Worm (Caenorhabditis elegans): Measurements from ENCODE around the gene try-10.
A peak's percentile ranks its signal among the peaks of the same experiment; 100 is the strongest.

The try-10 gene

ce11 chrV:13009843-13010242, 3.2 kb downstream of the try-10 start:
- TF ChIP-seq elt-2 (tag; optimal IDR thresholded peaks at IDR 0.05) (peak; percentile 25), nfya-1 (tag; optimal IDR thresholded peaks at IDR 0.05; ENCODE audit: insufficient read depth) (peak; percentile 58), pha-4 (tag; optimal IDR thresholded peaks at IDR 0.05) (peak; percentile 2), lin-39 (tag; optimal IDR thresholded peaks at IDR 0.05) (no peak), aly-2 (tag; optimal IDR thresholded peaks at IDR 0.05) (no peak), ceh-28 (tag; optimal IDR thresholded peaks at IDR 0.05) (peak; percentile 14), nhr-25 (tag; optimal IDR thresholded peaks at IDR 0.05) (peak; percentile 1), egl-5 (tag; optimal IDR thresholded peaks at IDR 0.05) (peak; percentile 23)

ce11 chrV:13009271-13009670, 3.8 kb downstream of the try-10 start:
- TF ChIP-seq nhr-76 (tag; optimal IDR thresholded peaks at IDR 0.05), result no peak
- TF ChIP-seq unc-62 (GFP tag; optimal IDR thresholded peaks at IDR 0.05), result no peak
- TF ChIP-seq nhr-67 (tag; optimal IDR thresholded peaks at IDR 0.05), result no peak
- TF ChIP-seq nhr-77 (tag; optimal IDR thresholded peaks at IDR 0.05), result no peak
- no peak for TF ChIP-seq nfya-1 (tag; optimal IDR thresholded peaks at IDR 0.05; ENCODE audit: insufficient read depth)
- TF ChIP-seq hmg-11 (tag; optimal IDR thresholded peaks at IDR 0.05), result no peak
- no peak for TF ChIP-seq mml-1 (tag; optimal IDR thresholded peaks at IDR 0.05)
- no peak for TF ChIP-seq nhr-25 (tag; optimal IDR thresholded peaks at IDR 0.05)

- TF ChIP-seq aly-2 (tag; optimal IDR thresholded peaks at IDR 0.05) (no peak), nhr-28 (tag; optimal IDR thresholded peaks at IDR 0.05) (no peak), ZK546.5 (tag; optimal IDR thresholded peaks at IDR 0.05) (no peak), elt-2 (tag; optimal IDR thresholded peaks at IDR 0.05) (no peak), tbx-2 (tag; optimal IDR thresholded peaks at IDR 0.05) (no peak), zag-1 (tag; optimal IDR thresholded peaks at IDR 0.05) (no peak), nhr-77 (tag; optimal IDR thresholded peaks at IDR 0.05) (no peak), nhr-237 (tag; optimal IDR thresholded peaks at IDR 0.05) (no peak), hmg-11 (tag; optimal IDR thresholded peaks at IDR 0.05) (no peak), fos-1 (tag; optimal IDR thresholded peaks at IDR 0.05) (no peak), ceh-28 (tag; optimal IDR thresholded peaks at IDR 0.05) (no peak), daf-12 (tag; optimal IDR thresholded peaks at IDR 0.05) (no peak), egl-27 (tag; optimal IDR thresholded peaks at IDR 0.05) (no peak), R02D3.7 (tag; optimal IDR thresholded peaks at IDR 0.05) (no peak), sea-2 (GFP tag; optimal IDR thresholded peaks at IDR 0.05) (no peak), unc-39 (tag; optimal IDR thresholded peaks at IDR 0.05) (no peak), jun-1 (tag; optimal IDR thresholded peaks at IDR 0.05) (no peak), pha-4 (tag; optimal IDR thresholded peaks at IDR 0.05) (no peak), ama-1 (optimal IDR thresholded peaks at IDR 0.05) (no peak)
Observed at ce11 chrV:13008825-13009224, 4.2 kb downstream of the try-10 start, which contains the start of gene F15B9.10. TSS of gene F15B9.10 (minus strand) at chrV:13008925.

ce11 chrV:13006754-13007153, 6.3 kb downstream of the try-10 start:
- no peak for TF ChIP-seq nhr-76 (tag; optimal IDR thresholded peaks at IDR 0.05)
- no peak for TF ChIP-seq lsy-12 (tag; optimal IDR thresholded peaks at IDR 0.05)
- TF ChIP-seq unc-39 (tag; optimal IDR thresholded peaks at IDR 0.05), result no peak
- no peak for TF ChIP-seq unc-62 (GFP tag; optimal IDR thresholded peaks at IDR 0.05)
- TF ChIP-seq nhr-23 (tag; optimal IDR thresholded peaks at IDR 0.05), result no peak
- TF ChIP-seq egl-27 (tag; optimal IDR thresholded peaks at IDR 0.05), result no peak
- no peak for TF ChIP-seq ZK546.5 (tag; optimal IDR thresholded peaks at IDR 0.05)
- TF ChIP-seq nfya-1 (tag; optimal IDR thresholded peaks at IDR 0.05; ENCODE audit: insufficient read depth), result no peak
- TF ChIP-seq aly-2 (tag; optimal IDR thresholded peaks at IDR 0.05), result no peak
- TF ChIP-seq daf-12 (tag; optimal IDR thresholded peaks at IDR 0.05), result no peak
- no peak for TF ChIP-seq fkh-10 (GFP tag; optimal IDR thresholded peaks at IDR 0.05)
- no peak for TF ChIP-seq elt-3 (tag; optimal IDR thresholded peaks at IDR 0.05)

ce11 chrV:13004374-13004773, 8.7 kb downstream of the try-10 start:
- TF ChIP-seq nhr-12 (tag; optimal IDR thresholded peaks at IDR 0.05), result no peak
- TF ChIP-seq nhr-77 (tag; optimal IDR thresholded peaks at IDR 0.05), result no peak
- no peak for TF ChIP-seq fos-1 (tag; optimal IDR thresholded peaks at IDR 0.05)
- no peak for TF ChIP-seq nhr-28 (tag; optimal IDR thresholded peaks at IDR 0.05)
- TF ChIP-seq ZK546.5 (tag; optimal IDR thresholded peaks at IDR 0.05), result no peak
- TF ChIP-seq tbx-2 (tag; optimal IDR thresholded peaks at IDR 0.05), result no peak
- TF ChIP-seq pha-4 (tag; optimal IDR thresholded peaks at IDR 0.05), result no peak
- no peak for TF ChIP-seq ceh-82 (tag; optimal IDR thresholded peaks at IDR 0.05)
